Worm (Caenorhabditis elegans): ENCODE data around the gene col-38.

DNA sequence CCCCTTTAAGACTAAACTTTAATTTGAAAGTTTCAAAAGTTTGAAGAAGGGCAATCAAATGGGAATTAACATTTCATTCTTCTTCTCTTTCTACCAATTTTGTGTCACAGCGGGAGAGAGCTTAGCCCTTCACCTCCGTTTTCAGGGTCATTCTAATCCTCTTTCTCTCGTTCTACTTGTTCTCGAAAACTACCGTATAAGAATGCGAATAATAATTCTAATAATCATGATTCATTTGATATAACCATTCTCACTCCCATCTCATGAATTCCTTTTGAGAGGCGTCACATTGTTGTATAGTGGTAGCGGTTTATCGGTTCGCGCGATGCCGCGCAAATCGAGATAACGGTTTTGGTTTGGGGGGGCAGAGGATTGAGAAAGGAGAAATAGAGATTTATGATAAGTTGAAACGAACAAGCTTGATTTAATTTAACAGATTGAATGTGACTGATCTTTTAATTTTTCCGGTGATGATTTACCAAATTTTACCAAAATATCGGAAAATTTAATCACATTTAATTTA is 39.7 kb downstream of the col-38 start:
- TF ChIP-seq ces-1 (GFP tag; optimal IDR thresholded peaks at IDR 0.05) (no peak), lsy-2 (tag; optimal IDR thresholded peaks at IDR 0.05) (no peak), lin-13 (tag; optimal IDR thresholded peaks at IDR 0.05) (no peak), bed-3 (GFP tag; optimal IDR thresholded peaks at IDR 0.05) (no peak), elt-3 (tag; optimal IDR thresholded peaks at IDR 0.05) (no peak)

All from whole organism, mixed stage, embryonic.